Fruit fly (Drosophila melanogaster) whole organism, embryonic: ENCODE data around the gene RfC3.

Experiments used
- Blimp-1 ChIP-seq: fragments of 200-800 bp; sonication (Bioruptor generic); optimal IDR thresholded peaks from 3 replicates; lab custom pipeline; 2018; ENCODE audit warnings: missing biosample characterization, missing genetic modification characterization, mild to moderate bottlenecking, moderate library complexity, missing genetic modification reagents
- Bteb2 ChIP-seq: fragments of 200-800 bp; sonication (Bioruptor generic); optimal IDR thresholded peaks from 2 replicates; lab custom pipeline; 2016; ENCODE audit warnings: missing biosample characterization, missing genetic modification characterization
- CG10267 ChIP-seq: fragments of 200-800 bp; sonication (Bioruptor generic); optimal IDR thresholded peaks from 2 replicates; lab custom pipeline; 2018; ENCODE audit warnings: missing biosample characterization, mild to moderate bottlenecking, missing genetic modification characterization, moderate library complexity
- CG10274 ChIP-seq: fragments of 200-800 bp; sonication (Bioruptor generic); optimal IDR thresholded peaks from 3 replicates; lab custom pipeline; 2017; ENCODE audit warnings: missing biosample characterization, mild to moderate bottlenecking, missing genetic modification characterization
- CG10543 ChIP-seq: fragments of 200-800 bp; sonication (Bioruptor generic); optimal IDR thresholded peaks from 3 replicates; lab custom pipeline; 2017; ENCODE audit warnings: missing biosample characterization, mild to moderate bottlenecking, missing genetic modification characterization, moderate library complexity
- CG11695 ChIP-seq: fragments of 200-800 bp; sonication (Bioruptor generic); IDR thresholded peaks from 3 replicates; pipeline ENCODE4 v1.3.6; 2022; ENCODE audit warnings: missing biosample characterization, missing genetic modification characterization
- CG14710 ChIP-seq: fragments of 200-800 bp; sonication (Bioruptor generic); optimal IDR thresholded peaks from 3 replicates; lab custom pipeline; 2019; ENCODE audit warnings: missing biosample characterization, mild to moderate bottlenecking, missing genetic modification characterization, moderate library complexity
- CG15601 ChIP-seq: fragments of 200-800 bp; sonication (Bioruptor generic); optimal IDR thresholded peaks from 3 replicates; lab custom pipeline; 2019; ENCODE audit warnings: missing biosample characterization, mild to moderate bottlenecking, missing genetic modification characterization, moderate library complexity
- CG15696 ChIP-seq: fragments of 200-800 bp; sonication (Bioruptor generic); optimal IDR thresholded peaks from 2 replicates; lab custom pipeline; 2019; ENCODE audit warnings: missing biosample characterization, mild to moderate bottlenecking, missing genetic modification characterization, moderate library complexity
- CG18599 ChIP-seq: fragments of 200-800 bp; sonication (Bioruptor generic); optimal IDR thresholded peaks from 3 replicates; lab custom pipeline; 2017; ENCODE audit warnings: missing biosample characterization, missing genetic modification characterization, mild to moderate bottlenecking, moderate library complexity, missing genetic modification reagents
- CG2712 ChIP-seq: fragments of 200-800 bp; optimal IDR thresholded peaks from 3 replicates; lab custom pipeline; 2019; ENCODE audit warnings: missing biosample characterization, mild to moderate bottlenecking, missing genetic modification characterization, moderate library complexity
- CG32532 ChIP-seq: fragments of 200-800 bp; sonication (Bioruptor generic); IDR thresholded peaks from 2 replicates; pipeline ENCODE4 v1.3.6; 2022; ENCODE audit warnings: missing biosample characterization, missing genetic modification characterization
- CG33213 ChIP-seq: fragments of 200-800 bp; sonication (Bioruptor generic); optimal IDR thresholded peaks from 3 replicates; lab custom pipeline; 2016; ENCODE audit warnings: missing biosample characterization, missing genetic modification characterization
- CG4820 ChIP-seq: fragments of 200-800 bp; sonication (Bioruptor generic); optimal IDR thresholded peaks from 3 replicates; lab custom pipeline; 2016; ENCODE audit warnings: missing biosample characterization, missing genetic modification characterization
- CoRest ChIP-seq: fragments of 200-800 bp; sonication (Bioruptor generic); optimal IDR thresholded peaks from 3 replicates; lab custom pipeline; 2018; ENCODE audit warnings: missing biosample characterization, mild to moderate bottlenecking, missing genetic modification characterization, moderate library complexity
- Doc3 ChIP-seq: fragments of 200-800 bp; sonication (Bioruptor generic); IDR thresholded peaks from 3 replicates; pipeline ENCODE4 v1.3.6; 2022; ENCODE audit warnings: missing biosample characterization, missing genetic modification characterization; ENCODE audit not compliant: partially characterized antibody
- Eip74EF ChIP-seq, 2 experiments: fragments of 200-800 bp in 1 of 2; fragments of >200 bp in 1 of 2; sonication (Bioruptor generic) in 1 of 2; optimal IDR thresholded peaks; 2 replicates each; lab custom pipeline; 2017 to 2019; ENCODE audit warnings: missing biosample characterization in 2 of 2, missing genetic modification characterization in 2 of 2, mild to moderate bottlenecking in 1 of 2, moderate library complexity in 1 of 2
- Hr39 ChIP-seq: fragments of >200 bp; optimal IDR thresholded peaks from 2 replicates; lab custom pipeline; 2017
- Kr ChIP-seq: fragments of 200-800 bp; sonication (Bioruptor generic); optimal IDR thresholded peaks from 2 replicates; lab custom pipeline; 2017; ENCODE audit warnings: missing biosample characterization, mild to moderate bottlenecking, missing genetic modification characterization
- Neu2 ChIP-seq: fragments of 200-800 bp; sonication (Bioruptor generic); optimal IDR thresholded peaks from 3 replicates; lab custom pipeline; 2016; ENCODE audit warnings: missing biosample characterization, missing genetic modification characterization, borderline replicate concordance
- Sry-δ ChIP-seq: fragments of 200-800 bp; sonication (Bioruptor generic); optimal IDR thresholded peaks from 2 replicates; lab custom pipeline; 2016; ENCODE audit warnings: missing biosample characterization, missing genetic modification characterization
- Usf ChIP-seq: fragments of 200-800 bp; sonication (Bioruptor generic); optimal IDR thresholded peaks from 2 replicates; lab custom pipeline; 2017; ENCODE audit warnings: missing genotype, missing biosample characterization, missing genetic modification characterization
- bcd ChIP-seq: fragments of 200-800 bp; sonication (Bioruptor generic); optimal IDR thresholded peaks from 2 replicates; lab custom pipeline; 2017; ENCODE audit warnings: missing biosample characterization, mild to moderate bottlenecking, missing genetic modification characterization
- bsh ChIP-seq, 2 experiments: fragments of 200-800 bp; sonication (Bioruptor generic); optimal IDR thresholded peaks; 2 replicates each; lab custom pipeline; 2017 to 2018; ENCODE audit warnings: mild to moderate bottlenecking in 2 of 2, missing biosample characterization in 2 of 2, missing genetic modification characterization in 2 of 2, moderate library complexity in 1 of 2
- chinmo ChIP-seq: fragments of 200-800 bp; sonication (Bioruptor generic); IDR thresholded peaks from 4 replicates; pipeline ENCODE4 v1.3.6; 2022; ENCODE audit warnings: missing biosample characterization, missing genetic modification characterization; ENCODE audit not compliant: partially characterized antibody
- ci ChIP-seq: fragments of 200-800 bp; sonication (Bioruptor generic); IDR thresholded peaks from 3 replicates; pipeline ENCODE4 v1.3.6; 2022; ENCODE audit warnings: missing biosample characterization, missing genetic modification characterization
- crp ChIP-seq, 2 experiments: fragments of 200-800 bp; sonication (Bioruptor generic); optimal IDR thresholded peaks; 2 replicates in 1 of 2; 3 replicates in 1 of 2; lab custom pipeline; 2017; ENCODE audit warnings: missing biosample characterization in 2 of 2, missing genetic modification characterization in 2 of 2, mild to moderate bottlenecking in 1 of 2, moderate library complexity in 1 of 2
- dati ChIP-seq: fragments of 200-800 bp; sonication (Bioruptor generic); IDR thresholded peaks from 2 replicates; pipeline ENCODE4 v1.3.6; 2022; ENCODE audit warnings: missing biosample characterization, missing genetic modification characterization
- dmrt99B ChIP-seq: fragments of 200-800 bp; sonication (Bioruptor generic); optimal IDR thresholded peaks from 2 replicates; lab custom pipeline; 2018; ENCODE audit warnings: missing biosample characterization, mild to moderate bottlenecking, missing genetic modification characterization, moderate library complexity
- gro ChIP-seq: fragments of 200-800 bp; sonication (Bioruptor generic); optimal IDR thresholded peaks from 2 replicates; lab custom pipeline; 2016; ENCODE audit warnings: missing biosample characterization, missing genetic modification characterization
- hb ChIP-seq: fragments of 200-800 bp; sonication (Bioruptor generic); IDR thresholded peaks from 3 replicates; pipeline ENCODE4 v1.3.6; 2022; ENCODE audit warnings: missing biosample characterization, missing genetic modification characterization; ENCODE audit not compliant: partially characterized antibody
- jumu ChIP-seq: fragments of 200-800 bp; sonication (Bioruptor generic); optimal IDR thresholded peaks from 3 replicates; lab custom pipeline; 2016; ENCODE audit warnings: missing biosample characterization, missing genetic modification characterization
- ken ChIP-seq: fragments of 200-800 bp; sonication (Bioruptor generic); IDR thresholded peaks from 3 replicates; pipeline ENCODE4 v1.3.6; 2022; ENCODE audit warnings: missing biosample characterization, missing genetic modification characterization
- knrl ChIP-seq: fragments of 200-800 bp; sonication (Bioruptor generic); IDR thresholded peaks from 3 replicates; pipeline ENCODE4 v1.3.6; 2022; ENCODE audit warnings: missing biosample characterization, missing genetic modification characterization; ENCODE audit not compliant: partially characterized antibody
- org-1 ChIP-seq: fragments of 200-800 bp; sonication (Bioruptor generic); optimal IDR thresholded peaks from 2 replicates; lab custom pipeline; 2017; ENCODE audit warnings: missing biosample characterization, missing genetic modification characterization
- pan ChIP-seq, 4 experiments: fragments of >200 bp in 3 of 4; fragments of 200-800 bp in 1 of 4; sonication (Bioruptor generic) in 1 of 4; optimal IDR thresholded peaks in 3 of 4; IDR thresholded peaks in 1 of 4; 2 replicates each; pipeline versions ENCODE4 v1.3.6 to Lab custom; 2017 to 2022; ENCODE audit warnings: missing biosample characterization in 2 of 4, missing genetic modification characterization in 2 of 4, mixed read lengths in 1 of 4
- pita ChIP-seq: fragments of 200-800 bp; sonication (Bioruptor generic); optimal IDR thresholded peaks from 2 replicates; lab custom pipeline; 2017; ENCODE audit warnings: missing biosample characterization, mild to moderate bottlenecking, missing genetic modification characterization
- run ChIP-seq: fragments of 200-800 bp; sonication (Bioruptor generic); optimal IDR thresholded peaks from 3 replicates; lab custom pipeline; 2018; ENCODE audit warnings: missing biosample characterization, mild to moderate bottlenecking, missing genetic modification characterization
- sd ChIP-seq: fragments of 200-800 bp; sonication (Bioruptor generic); optimal IDR thresholded peaks from 3 replicates; lab custom pipeline; 2018; ENCODE audit warnings: missing biosample characterization, mild to moderate bottlenecking, missing genetic modification characterization, moderate library complexity
- sisA ChIP-seq: fragments of 200-800 bp; sonication (Bioruptor generic); IDR thresholded peaks from 2 replicates; pipeline ENCODE4 v1.3.6; 2022; ENCODE audit warnings: missing biosample characterization, missing genetic modification characterization
- ssp ChIP-seq: fragments of 200-800 bp; sonication (Bioruptor generic); IDR thresholded peaks from 2 replicates; pipeline ENCODE4 v1.3.6; 2022; ENCODE audit warnings: missing biosample characterization, missing genetic modification characterization
- unc-4 ChIP-seq: fragments of 200-800 bp; sonication (Bioruptor generic); IDR thresholded peaks from 2 replicates; pipeline ENCODE4 v1.3.6; 2022; ENCODE audit warnings: missing biosample characterization, missing genetic modification characterization; ENCODE audit not compliant: partially characterized antibody
- vfl ChIP-seq: fragments of 200-800 bp; sonication (Bioruptor generic); optimal IDR thresholded peaks from 2 replicates; lab custom pipeline; 2016; ENCODE audit warnings: missing biosample characterization, missing genetic modification characterization
- vvl ChIP-seq: fragments of 200-800 bp; sonication (Bioruptor generic); IDR thresholded peaks from 2 replicates; pipeline ENCODE4 v1.3.6; 2022; ENCODE audit warnings: missing biosample characterization, missing genetic modification characterization
- z ChIP-seq: fragments of 200-800 bp; sonication (Bioruptor generic); IDR thresholded peaks from 3 replicates; pipeline ENCODE4 v1.3.6; 2022; ENCODE audit warnings: missing biosample characterization, missing genetic modification characterization
- zf30C ChIP-seq: fragments of 200-800 bp; sonication (Bioruptor generic); optimal IDR thresholded peaks from 3 replicates; lab custom pipeline; 2018; ENCODE audit warnings: missing biosample characterization, mild to moderate bottlenecking, missing genetic modification characterization

The RfC3 gene

dm6 chr2L:10387869-10388726 is 30.9 kb upstream of the RfC3 start, which contains the start of gene da (continued):
- peak; percentile 73 for TF ChIP-seq CoRest (tag; lab: Kevin White, UChicago)
- TF ChIP-seq bcd (GFP tag; lab: Kevin White, UChicago) = peak; percentile 58
- peak; percentile 75 for TF ChIP-seq vvl (GFP tag; lab: Robert Waterston, UW)
- peak; percentile 74 for TF ChIP-seq CG14710 (tag; lab: Kevin White, UChicago)
- TF ChIP-seq CG10543 (GFP tag; lab: Kevin White, UChicago) = peak; percentile 21
- TF ChIP-seq hb (GFP tag; lab: Robert Waterston, UW) = no peak
- peak; percentile 71 for TF ChIP-seq CG2712
- peak; percentile 81; the same call in 2 of the 3 replicates for TF ChIP-seq ci (GFP tag; lab: Robert Waterston, UW)
- no peak for TF ChIP-seq pita (GFP tag; lab: Kevin White, UChicago)
- TF ChIP-seq Usf (GFP tag; lab: Kevin White, UChicago) = no peak
- peak in 1 of 2 experiments; percentile 70 for TF ChIP-seq Eip74EF (GFP tag; optimal IDR thresholded peaks at IDR 0.05; lab: Kevin White, UChicago)
- TF ChIP-seq ssp = peak; percentile 98
- TF ChIP-seq zf30C = no peak
- TF ChIP-seq dmrt99B (tag; lab: Kevin White, UChicago) = peak; percentile 63
- TF ChIP-seq CG10274 (GFP tag; lab: Kevin White, UChicago) = no peak
- TF ChIP-seq jumu (GFP tag; lab: Kevin White, UChicago) = peak; percentile 64
- no peak for TF ChIP-seq run (tag; lab: Kevin White, UChicago)
- 0 out of 3 replicates have a peak, but pooled peaks have one; percentile 38 for TF ChIP-seq CG11695 (GFP tag; lab: Robert Waterston, UW)
- TF ChIP-seq Kr (GFP tag; lab: Kevin White, UChicago) = no peak
- TF ChIP-seq sd (tag; lab: Kevin White, UChicago) = peak; percentile 46
- TF ChIP-seq dati = no peak
- no peak for TF ChIP-seq Hr39 (lab: Kevin White, UChicago)
- peak; percentile 22 for TF ChIP-seq CG33213 (GFP tag; lab: Kevin White, UChicago)
- peak; percentile 49; the same call in 1 of the 3 replicates for TF ChIP-seq ken (GFP tag; lab: Robert Waterston, UW)
- 0 out of 4 replicates have a peak, but pooled peaks have one; percentile 52 for TF ChIP-seq chinmo (GFP tag; lab: Robert Waterston, UW)
- peak; percentile 66 for TF ChIP-seq CG32532 (GFP tag; lab: Robert Waterston, UW)
- no peak; the same call in 1 of the 2 replicates for TF ChIP-seq sisA (GFP tag; lab: Robert Waterston, UW)
- TF ChIP-seq pan (optimal IDR thresholded peaks at IDR 0.05; lab: Kevin White, UChicago) = no peak
- TF ChIP-seq pan (GFP tag; optimal IDR thresholded peaks at IDR 0.05 in 1 of 2, IDR thresholded peaks at IDR 0.05 in 1 of 2) = peak in 1 of 2 experiments; percentile 61
- no peak for TF ChIP-seq Neu2
- peak; percentile 54; the same call in 1 of the 2 replicates for TF ChIP-seq unc-4 (GFP tag; lab: Robert Waterston, UW)
- peak; percentile 67 for TF ChIP-seq Bteb2
- TF ChIP-seq CG15601 (tag; lab: Kevin White, UChicago) = peak; percentile 48
- peak; percentile 64 for TF ChIP-seq CG10267
- TF ChIP-seq gro = peak; percentile 61
- peak; percentile 53 for TF ChIP-seq vfl (GFP tag; lab: Kevin White, UChicago)
- TF ChIP-seq z = no peak
- TF ChIP-seq Blimp-1 (GFP tag; lab: Kevin White, UChicago) = no peak
- peak; percentile 28 for TF ChIP-seq CG15696 (tag; lab: Kevin White, UChicago)
- peak in 1 of 2 experiments; percentile 58 for TF ChIP-seq bsh (GFP tag; optimal IDR thresholded peaks at IDR 0.05; lab: Kevin White, UChicago)
- peak; percentile 35 for TF ChIP-seq CG4820
- TF ChIP-seq crp (GFP tag; optimal IDR thresholded peaks at IDR 0.05; lab: Kevin White, UChicago) = peak in 1 of 2 experiments; percentile 55
- peak; percentile 71 for TF ChIP-seq Sry-δ (GFP tag; lab: Kevin White, UChicago)
- TF ChIP-seq knrl = peak; percentile 50; the same call in 1 of the 3 replicates
- no peak for TF ChIP-seq org-1 (GFP tag; lab: Kevin White, UChicago)
- no peak for TF ChIP-seq Doc3 (GFP tag; lab: Robert Waterston, UW)
- peak; percentile 45 for TF ChIP-seq CG18599 (GFP tag; lab: Kevin White, UChicago)
